Fruit fly (Drosophila melanogaster): Measurements from ENCODE around the gene lsn.

The lsn gene

dm6 chr3R:21852579-21853233, 12.3 kb upstream of the lsn start (continued):
- no peak for TF ChIP-seq run (tag; optimal IDR thresholded peaks at IDR 0.05)
- TF ChIP-seq CG9932 (GFP tag; IDR thresholded peaks at IDR 0.05): peak; percentile 32; the same call in 1 of the 2 replicates
- TF ChIP-seq pho (GFP tag; optimal IDR thresholded peaks at IDR 0.05): peak; percentile 23
- TF ChIP-seq CG12299 (tag; optimal IDR thresholded peaks at IDR 0.05): no peak
- peak; percentile 23 for TF ChIP-seq CG10979 (tag; optimal IDR thresholded peaks at IDR 0.05)
- TF ChIP-seq Ets65A (GFP tag): peak; percentile 20
- no peak for TF ChIP-seq hbn (GFP tag; IDR thresholded peaks at IDR 0.05; ENCODE audit: partially characterized antibody)
- no peak for TF ChIP-seq CG12219 (GFP tag; optimal IDR thresholded peaks at IDR 0.05)
- TF ChIP-seq scrt (GFP tag; optimal IDR thresholded peaks at IDR 0.05): no peak
- TF ChIP-seq oc (tag; optimal IDR thresholded peaks at IDR 0.05): no peak
- no peak for TF ChIP-seq pb (GFP tag; optimal IDR thresholded peaks at IDR 0.05)
- TF ChIP-seq CG7271 (tag; optimal IDR thresholded peaks at IDR 0.05): no peak
- peak; percentile 30 for TF ChIP-seq CG9437 (GFP tag; optimal IDR thresholded peaks at IDR 0.05)
- TF ChIP-seq toy (GFP tag; IDR thresholded peaks at IDR 0.05): no peak
- TF ChIP-seq fru (optimal IDR thresholded peaks at IDR 0.05): no peak
- no peak for TF ChIP-seq CG4854 (GFP tag; optimal IDR thresholded peaks at IDR 0.05)
- TF ChIP-seq CG13296 (GFP tag; optimal IDR thresholded peaks at IDR 0.05): peak; percentile 15
- no peak for TF ChIP-seq Poxn (GFP tag; IDR thresholded peaks at IDR 0.05)
- TF ChIP-seq CG2678 (tag; optimal IDR thresholded peaks at IDR 0.05): peak; percentile 59
- no peak for TF ChIP-seq Tbp (GFP tag; optimal IDR thresholded peaks at IDR 0.05)
- no peak for TF ChIP-seq CG1602 (GFP tag; optimal IDR thresholded peaks at IDR 0.05)
- TF ChIP-seq Neu2 (GFP tag; optimal IDR thresholded peaks at IDR 0.05; ENCODE audit: borderline replicate concordance): no peak
- no peak for TF ChIP-seq CG11247 (GFP tag; IDR thresholded peaks at IDR 0.05)
- peak; percentile 6 for TF ChIP-seq CG18476 (GFP tag; optimal IDR thresholded peaks at IDR 0.05)
- no peak for TF ChIP-seq Ada2b (GFP tag; IDR thresholded peaks at IDR 0.05)
- TF ChIP-seq C15 (GFP tag; IDR thresholded peaks at IDR 0.05): no peak
- TF ChIP-seq CG6765 (GFP tag; optimal IDR thresholded peaks at IDR 0.05): no peak
- TF ChIP-seq CG34376 (GFP tag; optimal IDR thresholded peaks at IDR 0.05): no peak
- TF ChIP-seq Stat92E (GFP tag; optimal IDR thresholded peaks at IDR 0.05): no peak
- TF ChIP-seq jigr1 (GFP tag; IDR thresholded peaks at IDR 0.05): no peak
- TF ChIP-seq CG1529 (GFP tag; optimal IDR thresholded peaks at IDR 0.05): no peak
- peak; percentile 18 for TF ChIP-seq bcd (GFP tag; optimal IDR thresholded peaks at IDR 0.05)
- TF ChIP-seq fd3F (GFP tag; optimal IDR thresholded peaks at IDR 0.05): peak; percentile 31
- TF ChIP-seq ranshi (GFP tag; IDR thresholded peaks at IDR 0.05): no peak
- TF ChIP-seq Hr39 (optimal IDR thresholded peaks at IDR 0.05): no peak
- no peak for TF ChIP-seq ttk (GFP tag; IDR thresholded peaks at IDR 0.05)
- TF ChIP-seq CG30020 (tag; optimal IDR thresholded peaks at IDR 0.05): no peak
- TF ChIP-seq CG17612 (GFP tag; IDR thresholded peaks at IDR 0.05): no peak
- TF ChIP-seq vvl (GFP tag; IDR thresholded peaks at IDR 0.05): peak; percentile 41; the same call in 1 of the 2 replicates
- TF ChIP-seq zen2 (GFP tag; IDR thresholded peaks at IDR 0.05; ENCODE audit: partially characterized antibody): no peak
- no peak for TF ChIP-seq Ets97D (GFP tag; optimal IDR thresholded peaks at IDR 0.05)
- TF ChIP-seq CG7928 (GFP tag; optimal IDR thresholded peaks at IDR 0.05): no peak
- peak; percentile 15 to 84 for TF ChIP-seq Pdp1 (GFP tag; optimal IDR thresholded peaks at IDR 0.05)
- TF ChIP-seq CG11696 (GFP tag; IDR thresholded peaks at IDR 0.05): no peak
- peak; percentile 57 for TF ChIP-seq CG11504 (tag; optimal IDR thresholded peaks at IDR 0.05)
- no peak for TF ChIP-seq sisA (GFP tag; IDR thresholded peaks at IDR 0.05)
- no peak for TF ChIP-seq ab (GFP tag; optimal IDR thresholded peaks at IDR 0.05)
- no peak for TF ChIP-seq Mad (GFP tag; optimal IDR thresholded peaks at IDR 0.05)
- TF ChIP-seq CG15514 (GFP tag; optimal IDR thresholded peaks at IDR 0.05): no peak
- TF ChIP-seq CG2199 (GFP tag; IDR thresholded peaks at IDR 0.05): peak; percentile 68; the same call in 2 of the 3 replicates
- no peak for TF ChIP-seq CG14441 (GFP tag; IDR thresholded peaks at IDR 0.05)
